Worm (Caenorhabditis elegans) whole organism, L4 larva: ENCODE measurements around the gene F58E6.5.

ENCODE experiments used
- F10B5.3 ChIP-seq: sonication (generic microtip); optimal IDR thresholded peaks from 2 replicates; lab custom pipeline; 2016; ENCODE audit warnings: mild to moderate bottlenecking, missing genetic modification characterization, missing compliant biosample characterization
- F37D6.2 ChIP-seq: sonication (generic microtip); optimal IDR thresholded peaks from 2 replicates; lab custom pipeline; 2016; ENCODE audit warnings: mild to moderate bottlenecking, missing genetic modification characterization, missing compliant biosample characterization
- R02D3.7 ChIP-seq: fragments of 150-350 bp; sonication (generic microtip); optimal IDR thresholded peaks from 3 replicates; lab custom pipeline; 2014; ENCODE audit warnings: missing biosample characterization, missing genetic modification characterization
- T26A8.4 ChIP-seq: fragments of 200-800 bp; sonication (Bioruptor generic); IDR thresholded peaks from 2 replicates; pipeline ENCODE4 v1.3.6; 2022; ENCODE audit warnings: missing genetic modification characterization, missing compliant biosample characterization
- ZK546.5 ChIP-seq, 2 experiments: sonication (generic microtip); optimal IDR thresholded peaks; 2 replicates each; lab custom pipeline; 2017; ENCODE audit warnings: missing biosample characterization in 2 of 2, missing genetic modification characterization in 2 of 2
- aha-1 ChIP-seq: fragments of 150-350 bp; peaks from one replicate; lab custom pipeline; 2014; ENCODE audit warnings: missing biosample characterization, missing genetic modification characterization
- aly-2 ChIP-seq: sonication (generic microtip); optimal IDR thresholded peaks from 2 replicates; lab custom pipeline; 2018; ENCODE audit warnings: missing biosample characterization, missing genetic modification characterization
- ama-1 ChIP-seq: fragments of 150-350 bp; optimal IDR thresholded peaks from 2 replicates; lab custom pipeline; 2014; ENCODE audit warnings: inconsistent platforms, mixed read lengths
- ceh-32 ChIP-seq: sonication (generic microtip); optimal IDR thresholded peaks from 2 replicates; lab custom pipeline; 2016; ENCODE audit warnings: mild to moderate bottlenecking, missing genetic modification characterization, missing compliant biosample characterization; ENCODE audit not compliant: poor library complexity
- ceh-62 ChIP-seq: sonication (generic microtip); optimal IDR thresholded peaks from 2 replicates; lab custom pipeline; 2017; ENCODE audit warnings: missing biosample characterization, missing genetic modification characterization
- ctbp-1 ChIP-seq: fragments of 200-800 bp; sonication (Bioruptor generic); IDR thresholded peaks from 2 replicates; pipeline ENCODE4 v1.3.6; 2022; ENCODE audit warnings: missing genetic modification reagents, missing genetic modification characterization, missing compliant biosample characterization
- daf-12 ChIP-seq: fragments of 150-350 bp; optimal IDR thresholded peaks from 2 replicates; lab custom pipeline; 2014; ENCODE audit warnings: missing biosample characterization, missing genetic modification reagents, missing genetic modification characterization
- daf-16 ChIP-seq, 3 experiments: sonication (generic microtip); optimal IDR thresholded peaks; 2 replicates each; lab custom pipeline; 2016 to 2017; ENCODE audit warnings: missing genetic modification characterization in 3 of 3, missing genetic modification reagents in 3 of 3, mild to moderate bottlenecking in 2 of 3, missing compliant biosample characterization in 2 of 3, missing biosample characterization in 1 of 3, moderate library complexity in 1 of 3
- daf-8 ChIP-seq: fragments of 200-800 bp; sonication (Bioruptor generic); IDR thresholded peaks from 2 replicates; pipeline ENCODE4 v1.3.6; 2022; ENCODE audit warnings: missing genetic modification characterization, missing compliant biosample characterization
- dmd-6 ChIP-seq: fragments of 200-800 bp; sonication (Bioruptor generic); IDR thresholded peaks from 2 replicates; pipeline ENCODE4 v1.3.6; 2022; ENCODE audit warnings: missing genetic modification reagents, missing genetic modification characterization, missing compliant biosample characterization
- dmd-8 ChIP-seq: fragments of 200-800 bp; sonication (Bioruptor generic); IDR thresholded peaks from 2 replicates; pipeline ENCODE4 v1.3.6; 2022; ENCODE audit warnings: missing genetic modification characterization, missing compliant biosample characterization
- fos-1 ChIP-seq: fragments of 150-350 bp; optimal IDR thresholded peaks from 2 replicates; lab custom pipeline; 2014; ENCODE audit warnings: missing biosample characterization, missing genetic modification characterization
- gei-8 ChIP-seq: fragments of 200-800 bp; sonication (Bioruptor generic); optimal IDR thresholded peaks from 2 replicates; lab custom pipeline; 2018; ENCODE audit warnings: mild to moderate bottlenecking, missing genetic modification characterization, missing compliant biosample characterization
- hif-1 ChIP-seq, 2 experiments: sonication (generic microtip); optimal IDR thresholded peaks; 2 replicates each; lab custom pipeline; 2016 to 2017; ENCODE audit warnings: missing compliant biosample characterization in 2 of 2, missing genetic modification characterization in 2 of 2, missing genetic modification reagents in 2 of 2, missing genotype in 2 of 2, mild to moderate bottlenecking in 1 of 2
- hlh-11 ChIP-seq: fragments of 200-800 bp; sonication (Bioruptor generic); optimal IDR thresholded peaks from 2 replicates; lab custom pipeline; 2018; ENCODE audit warnings: mild to moderate bottlenecking, missing genetic modification characterization, missing compliant biosample characterization
- hmg-1.1 ChIP-seq: fragments of 200-800 bp; sonication (Bioruptor generic); IDR thresholded peaks from 2 replicates; pipeline ENCODE4 v1.3.6; 2022; ENCODE audit warnings: missing genetic modification reagents, missing genetic modification characterization, missing compliant biosample characterization
- jun-1 ChIP-seq: fragments of 150-350 bp; optimal IDR thresholded peaks from 2 replicates; lab custom pipeline; 2014; ENCODE audit warnings: missing biosample characterization, missing genetic modification reagents, missing genetic modification characterization
- lin-1 ChIP-seq: fragments of 200-800 bp; sonication (Bioruptor generic); IDR thresholded peaks from 2 replicates; pipeline ENCODE4 v1.3.6; 2022; ENCODE audit warnings: missing genetic modification reagents, missing genetic modification characterization, missing compliant biosample characterization
- lin-13 ChIP-seq: fragments of 150-350 bp; optimal IDR thresholded peaks from 2 replicates; lab custom pipeline; 2014; ENCODE audit warnings: missing biosample characterization, missing genetic modification reagents, missing genetic modification characterization
- lin-15B ChIP-seq: fragments of 150-350 bp; sonication (generic microtip); optimal IDR thresholded peaks from 3 replicates; lab custom pipeline; 2014; ENCODE audit warnings: missing biosample characterization, missing genetic modification characterization
- lin-38 ChIP-seq: fragments of 200-800 bp; sonication (Bioruptor generic); IDR thresholded peaks from 2 replicates; pipeline ENCODE4 v1.3.6; 2022; ENCODE audit warnings: missing genetic modification reagents, missing genetic modification characterization, missing compliant biosample characterization
- lin-39 ChIP-seq: fragments of 150-350 bp; optimal IDR thresholded peaks from 2 replicates; lab custom pipeline; 2014; ENCODE audit warnings: missing biosample characterization, missing genetic modification reagents, missing genetic modification characterization
- lir-3 ChIP-seq: sonication (generic microtip); optimal IDR thresholded peaks from 2 replicates; lab custom pipeline; 2016; ENCODE audit warnings: mild to moderate bottlenecking, missing genetic modification characterization, missing compliant biosample characterization
- madf-5 ChIP-seq, 2 experiments: fragments of 200-800 bp; sonication (Bioruptor generic); IDR thresholded peaks; 2 replicates each; pipeline ENCODE4 v1.3.6; 2022; ENCODE audit warnings: missing compliant biosample characterization in 2 of 2, missing genetic modification characterization in 2 of 2
- mdt-29 ChIP-seq: fragments of 200-800 bp; sonication (Bioruptor generic); IDR thresholded peaks from 2 replicates; pipeline ENCODE4 v1.3.6; 2022; ENCODE audit warnings: missing genetic modification reagents, missing genetic modification characterization, missing compliant biosample characterization
- mxl-3 ChIP-seq: fragments of 200-800 bp; sonication (Bioruptor generic); optimal IDR thresholded peaks from 2 replicates; lab custom pipeline; 2018; ENCODE audit warnings: mild to moderate bottlenecking, missing genetic modification characterization, missing compliant biosample characterization
- nhr-10 ChIP-seq: fragments of 150-350 bp; optimal IDR thresholded peaks from 2 replicates; lab custom pipeline; 2014; ENCODE audit warnings: missing biosample characterization, missing genetic modification characterization
- nhr-28 ChIP-seq: fragments of 150-350 bp; optimal IDR thresholded peaks from 2 replicates; lab custom pipeline; 2014; ENCODE audit warnings: missing biosample characterization, missing genetic modification characterization
- nhr-42 ChIP-seq: fragments of 200-800 bp; sonication (Bioruptor generic); IDR thresholded peaks from 2 replicates; pipeline ENCODE4 v1.3.6; 2022; ENCODE audit warnings: missing genetic modification characterization, missing compliant biosample characterization
- nhr-48 ChIP-seq: sonication (generic microtip); optimal IDR thresholded peaks from 2 replicates; lab custom pipeline; 2016; ENCODE audit warnings: mild to moderate bottlenecking, missing genetic modification characterization, missing compliant biosample characterization
- nhr-76 ChIP-seq: fragments of 150-350 bp; optimal IDR thresholded peaks from 2 replicates; lab custom pipeline; 2014; ENCODE audit warnings: missing biosample characterization, missing genetic modification characterization
- nhr-77 ChIP-seq: fragments of 150-350 bp; optimal IDR thresholded peaks from 2 replicates; lab custom pipeline; 2014; ENCODE audit warnings: missing biosample characterization, missing genetic modification characterization
- pha-4 ChIP-seq, 2 experiments: fragments of 150-350 bp in 1 of 2; fragments of 200-800 bp in 1 of 2; sonication (Bioruptor generic) in 1 of 2; IDR thresholded peaks in 1 of 2; optimal IDR thresholded peaks in 1 of 2; 2 replicates each; pipeline versions ENCODE4 v1.3.6 to Lab custom; 2014 to 2022; ENCODE audit warnings: missing genetic modification characterization in 2 of 2, missing genetic modification reagents in 2 of 2, missing biosample characterization in 1 of 2, missing compliant biosample characterization in 1 of 2
- php-3 ChIP-seq: fragments of 200-800 bp; sonication (Bioruptor generic); IDR thresholded peaks from 2 replicates; pipeline ENCODE4 v1.3.6; 2022; ENCODE audit warnings: missing genetic modification reagents, missing genetic modification characterization, missing compliant biosample characterization
- pqm-1 ChIP-seq: sonication (generic microtip); optimal IDR thresholded peaks from 2 replicates; lab custom pipeline; 2017; ENCODE audit warnings: missing biosample characterization, missing genetic modification characterization
- rbr-2 ChIP-seq: sonication (generic microtip); optimal IDR thresholded peaks from 2 replicates; lab custom pipeline; 2016; ENCODE audit warnings: missing genotype, missing genetic modification characterization, missing compliant biosample characterization
- saeg-2 ChIP-seq: fragments of 200-800 bp; sonication (Bioruptor generic); IDR thresholded peaks from 2 replicates; pipeline ENCODE4 v1.3.6; 2022; ENCODE audit warnings: missing genetic modification reagents, missing genetic modification characterization, missing compliant biosample characterization
- snpc-1.2 ChIP-seq: fragments of 200-800 bp; sonication (Bioruptor generic); IDR thresholded peaks from 2 replicates; pipeline ENCODE4 v1.3.6; 2022; ENCODE audit warnings: missing genetic modification reagents, missing genetic modification characterization, missing compliant biosample characterization
- unc-130 ChIP-seq: sonication (generic microtip); optimal IDR thresholded peaks from 2 replicates; lab custom pipeline; 2016; ENCODE audit warnings: missing genetic modification reagents, missing genetic modification characterization, missing compliant biosample characterization
- unc-39 ChIP-seq: sonication (generic microtip); optimal IDR thresholded peaks from 2 replicates; lab custom pipeline; 2017; ENCODE audit warnings: missing biosample characterization, missing genetic modification characterization
- vab-7 ChIP-seq: fragments of 200-800 bp; sonication (Bioruptor generic); IDR thresholded peaks from 2 replicates; pipeline ENCODE4 v1.3.6; 2022; ENCODE audit warnings: missing genetic modification reagents, missing genetic modification characterization, missing compliant biosample characterization
- zag-1 ChIP-seq: fragments of 150-350 bp; optimal IDR thresholded peaks from 2 replicates; lab custom pipeline; 2014; ENCODE audit warnings: missing biosample characterization, missing genetic modification characterization
- zfp-2 ChIP-seq: sonication (generic microtip); optimal IDR thresholded peaks from 2 replicates; lab custom pipeline; 2016; ENCODE audit warnings: mild to moderate bottlenecking, missing genetic modification characterization, missing compliant biosample characterization
- zfp-3 ChIP-seq: fragments of 200-800 bp; sonication (Bioruptor generic); conservative IDR thresholded peaks from 2 replicates; pipeline ENCODE4 v1.3.6; 2022; ENCODE audit warnings: missing genetic modification reagents, missing genetic modification characterization, missing compliant biosample characterization
- zip-2 ChIP-seq: fragments of 150-350 bp; optimal IDR thresholded peaks from 2 replicates; lab custom pipeline; 2014; ENCODE audit warnings: missing biosample characterization, missing genetic modification characterization

F58E6.5 gene

DNA sequence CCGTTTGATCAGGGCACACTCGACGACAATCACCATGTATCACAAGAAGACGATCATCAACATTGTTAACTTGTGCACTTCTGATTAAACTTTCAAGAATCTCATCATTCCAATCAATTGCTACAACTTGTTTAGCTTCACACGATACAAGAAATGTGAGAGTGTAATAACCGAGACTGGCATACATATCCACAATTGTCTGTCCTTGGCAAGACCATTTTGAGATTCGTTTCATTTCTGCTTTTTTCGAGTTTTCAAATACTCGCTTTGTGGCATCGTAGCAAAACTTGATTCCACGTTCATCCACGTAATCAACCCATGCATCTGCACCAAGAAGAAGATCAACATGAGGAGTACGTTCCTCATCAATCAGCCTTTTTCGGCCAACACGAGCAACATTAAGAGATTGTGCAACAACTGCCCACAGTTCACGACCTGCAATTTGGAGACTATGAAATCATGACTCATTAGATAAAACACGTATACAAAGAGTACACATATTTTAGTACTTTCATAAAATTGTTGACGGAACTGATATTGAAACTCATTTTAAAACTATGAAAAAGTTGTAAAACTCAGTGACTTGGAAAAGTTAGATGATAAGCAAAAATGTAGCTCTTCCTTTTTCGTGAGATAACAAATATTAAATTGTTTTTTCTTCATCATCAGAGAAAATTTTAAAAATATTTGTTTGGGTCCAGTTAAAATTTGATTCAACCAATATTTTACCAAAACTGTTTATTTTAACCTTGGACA, 41.8 kb downstream of the F58E6.5 start (continued):
- TF ChIP-seq lin-1 (GFP tag; lab: Robert Waterston, UW) (no peak), nhr-77 (tag; lab: Kevin White, UChicago) (peak; percentile 24), lir-3 (no peak), pqm-1 (peak; percentile 47), nhr-48 (tag; lab: Kevin White, UChicago) (no peak), ceh-32 (tag; lab: Kevin White, UChicago) (no peak), aly-2 (tag; lab: Kevin White, UChicago) (no peak), ctbp-1 (no peak), ama-1 (lab: Kevin White, UChicago) (no peak), php-3 (peak; percentile 87), nhr-28 (tag; lab: Kevin White, UChicago) (peak; percentile 44), nhr-76 (tag; lab: Kevin White, UChicago) (no peak), daf-16 (GFP tag; optimal IDR thresholded peaks at IDR 0.05; lab: Kevin White, UChicago) (no peak), daf-16 (tag; optimal IDR thresholded peaks at IDR 0.05; lab: Kevin White, UChicago) (peak; percentile 37), lin-38 (GFP tag; lab: Robert Waterston, UW) (no peak), hif-1 (tag; optimal IDR thresholded peaks at IDR 0.05; lab: Kevin White, UChicago) (no peak), unc-39 (tag; lab: Kevin White, UChicago) (no peak), mdt-29 (no peak), hlh-11 (tag; lab: Kevin White, UChicago) (no peak), aha-1 (tag; lab: Kevin White, UChicago) (peak; percentile 67), F37D6.2 (tag; lab: Kevin White, UChicago) (no peak), zfp-3 (GFP tag; lab: Robert Waterston, UW) (no peak)

DNA sequence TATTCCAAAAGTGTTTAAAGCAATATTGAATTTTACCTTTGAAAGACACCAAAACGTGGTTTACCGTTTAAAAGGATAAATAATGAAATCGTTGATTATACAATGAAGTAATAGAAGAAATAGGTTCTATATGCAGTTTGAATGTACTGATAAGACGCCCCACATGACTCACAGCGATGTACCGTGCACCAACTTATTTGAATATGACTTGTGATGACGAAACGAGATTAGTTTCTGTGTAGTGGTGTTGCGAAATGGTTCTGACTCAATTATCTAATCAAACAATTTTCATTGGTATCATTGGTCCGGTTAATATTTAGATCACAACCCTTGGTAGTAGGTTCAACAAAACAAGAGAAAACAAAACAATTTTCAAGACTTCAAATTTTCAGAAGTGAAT, 43.2 kb downstream of the F58E6.5 start:
- TF ChIP-seq T26A8.4 (GFP tag; lab: Robert Waterston, UW): no peak
- TF ChIP-seq snpc-1.2 (GFP tag; lab: Robert Waterston, UW): no peak
- TF ChIP-seq zag-1 (tag; lab: Kevin White, UChicago): no peak
- no peak for TF ChIP-seq nhr-42
- no peak for TF ChIP-seq R02D3.7 (tag; lab: Kevin White, UChicago)
- no peak for TF ChIP-seq dmd-8 (GFP tag; lab: Robert Waterston, UW)
- TF ChIP-seq F10B5.3 (tag; lab: Kevin White, UChicago): no peak
- TF ChIP-seq ama-1 (lab: Kevin White, UChicago): no peak
- TF ChIP-seq lin-39 (tag; lab: Kevin White, UChicago): no peak
- no peak for TF ChIP-seq daf-16 (GFP tag; optimal IDR thresholded peaks at IDR 0.05; lab: Kevin White, UChicago)
- TF ChIP-seq daf-16 (tag; optimal IDR thresholded peaks at IDR 0.05; lab: Kevin White, UChicago): peak; percentile 36
- TF ChIP-seq unc-130 (GFP tag; lab: Kevin White, UChicago): no peak
- no peak for TF ChIP-seq lin-13
- TF ChIP-seq daf-12 (tag; lab: Kevin White, UChicago): no peak
- TF ChIP-seq mxl-3 (GFP tag; lab: Kevin White, UChicago): no peak
- no peak for TF ChIP-seq pha-4 (GFP tag; IDR thresholded peaks at IDR 0.05; lab: Robert Waterston, UW)
- TF ChIP-seq pha-4 (tag; optimal IDR thresholded peaks at IDR 0.05; lab: Kevin White, UChicago): no peak
- TF ChIP-seq dmd-6 (GFP tag; lab: Robert Waterston, UW): peak; percentile 42; the same call in 1 of the 2 replicates
- no peak for TF ChIP-seq hmg-1.1 (GFP tag; lab: Robert Waterston, UW)
- TF ChIP-seq zip-2 (tag; lab: Kevin White, UChicago): no peak
- TF ChIP-seq daf-8 (GFP tag; lab: Robert Waterston, UW): no peak
- TF ChIP-seq ZK546.5 (tag; optimal IDR thresholded peaks at IDR 0.05; lab: Kevin White, UChicago): no peak
- no peak for TF ChIP-seq fos-1 (tag; lab: Kevin White, UChicago)
- no peak for TF ChIP-seq zfp-2
- TF ChIP-seq F37D6.2 (tag; lab: Kevin White, UChicago): no peak
- TF ChIP-seq saeg-2 (GFP tag; lab: Robert Waterston, UW): no peak
- no peak for TF ChIP-seq vab-7 (GFP tag; lab: Robert Waterston, UW)
- no peak for TF ChIP-seq rbr-2 (tag; lab: Kevin White, UChicago)
- no peak for TF ChIP-seq ceh-62 (tag; lab: Kevin White, UChicago)
- no peak for TF ChIP-seq jun-1 (tag; lab: Kevin White, UChicago)
- TF ChIP-seq gei-8 (GFP tag; lab: Kevin White, UChicago): no peak
- TF ChIP-seq lin-15B: no peak
- TF ChIP-seq nhr-10 (tag; lab: Kevin White, UChicago): no peak
- TF ChIP-seq madf-5 (GFP tag; IDR thresholded peaks at IDR 0.05; lab: Robert Waterston, UW): no peak
